Worm (Caenorhabditis elegans) whole organism, L3 larva: ENCODE data around the gene T25B2.2.
A peak's percentile ranks its signal among the peaks of the same experiment; 100 is the strongest.

Source experiments
- R02D3.7 ChIP-seq: fragments of 150-350 bp; optimal IDR thresholded peaks from 2 replicates; lab custom pipeline; 2014; ENCODE audit warnings: missing biosample characterization, missing genetic modification characterization
- ZK546.5 ChIP-seq: sonication (generic microtip); optimal IDR thresholded peaks from 2 replicates; lab custom pipeline; 2017; ENCODE audit warnings: missing biosample characterization, missing genetic modification characterization
- aly-2 ChIP-seq: fragments of 150-350 bp; optimal IDR thresholded peaks from 2 replicates; lab custom pipeline; 2014; ENCODE audit warnings: missing biosample characterization, missing genetic modification characterization
- ceh-28 ChIP-seq: fragments of 150-350 bp; optimal IDR thresholded peaks from 2 replicates; lab custom pipeline; 2014; ENCODE audit warnings: missing biosample characterization, missing genetic modification reagents, missing genetic modification characterization
- ceh-9 ChIP-seq: sonication (generic microtip); optimal IDR thresholded peaks from 2 replicates; lab custom pipeline; 2018; ENCODE audit warnings: missing biosample characterization, missing genetic modification characterization
- daf-12 ChIP-seq: fragments of 150-350 bp; optimal IDR thresholded peaks from 2 replicates; lab custom pipeline; 2014; ENCODE audit warnings: missing biosample characterization, missing genetic modification reagents, missing genetic modification characterization
- egl-27 ChIP-seq: sonication (generic microtip); optimal IDR thresholded peaks from 4 replicates; lab custom pipeline; 2017; ENCODE audit warnings: missing biosample characterization, missing genetic modification reagents, missing genetic modification characterization
- egl-5 ChIP-seq: fragments of 150-350 bp; optimal IDR thresholded peaks from 2 replicates; lab custom pipeline; 2017; ENCODE audit warnings: missing biosample characterization, missing genetic modification reagents, missing genetic modification characterization, inconsistent platforms
- elt-1 ChIP-seq: fragments of 150-350 bp; optimal IDR thresholded peaks from 2 replicates; lab custom pipeline; 2014; ENCODE audit warnings: missing biosample characterization, missing genetic modification characterization
- elt-2 ChIP-seq: sonication (generic microtip); optimal IDR thresholded peaks from 2 replicates; lab custom pipeline; 2016; ENCODE audit warnings: missing genetic modification reagents, mild to moderate bottlenecking, missing genetic modification characterization, missing compliant biosample characterization
- elt-3 ChIP-seq, 3 experiments: fragments of 150-350 bp in 1 of 3; sonication (generic microtip) in 2 of 3; optimal IDR thresholded peaks; 2 replicates in 2 of 3; 4 replicates in 1 of 3; lab custom pipeline; 2014 to 2017; ENCODE audit warnings: missing biosample characterization in 3 of 3, missing genetic modification characterization in 3 of 3
- fkh-2 ChIP-seq: fragments of 150-350 bp; optimal IDR thresholded peaks from 2 replicates; lab custom pipeline; 2014; ENCODE audit warnings: missing biosample characterization, missing genetic modification reagents, missing genetic modification characterization
- fos-1 ChIP-seq: fragments of 150-350 bp; optimal IDR thresholded peaks from 2 replicates; lab custom pipeline; 2014; ENCODE audit warnings: missing biosample characterization, missing genetic modification characterization
- hmg-11 ChIP-seq: sonication (generic microtip); optimal IDR thresholded peaks from 2 replicates; lab custom pipeline; 2016; ENCODE audit warnings: missing genetic modification characterization, missing compliant biosample characterization
- lin-15B ChIP-seq: fragments of 150-350 bp; optimal IDR thresholded peaks from 2 replicates; lab custom pipeline; 2014; ENCODE audit warnings: missing biosample characterization, missing genetic modification characterization
- lin-39 ChIP-seq: fragments of 150-350 bp; optimal IDR thresholded peaks from 2 replicates; lab custom pipeline; 2018; ENCODE audit warnings: missing biosample characterization, missing genetic modification reagents, missing genetic modification characterization
- lsy-12 ChIP-seq: sonication (generic microtip); optimal IDR thresholded peaks from 2 replicates; lab custom pipeline; 2016; ENCODE audit warnings: mild to moderate bottlenecking, missing genetic modification characterization, missing compliant biosample characterization
- mdl-1 ChIP-seq: fragments of 150-350 bp; optimal IDR thresholded peaks from 2 replicates; lab custom pipeline; 2014; ENCODE audit warnings: missing biosample characterization, missing genetic modification characterization
- mml-1 ChIP-seq: fragments of 150-350 bp; sonication (generic microtip); optimal IDR thresholded peaks from 3 replicates; lab custom pipeline; 2014; ENCODE audit warnings: missing biosample characterization, missing genetic modification characterization
- nfya-1 ChIP-seq: sonication (generic microtip); optimal IDR thresholded peaks from 2 replicates; lab custom pipeline; 2017; ENCODE audit warnings: missing genetic modification characterization, mild to moderate bottlenecking, missing compliant biosample characterization, antibody characterized with exemption, moderate library complexity; ENCODE audit not compliant: insufficient read depth
- nhr-12 ChIP-seq: fragments of 150-350 bp; optimal IDR thresholded peaks from 2 replicates; lab custom pipeline; 2014; ENCODE audit warnings: missing biosample characterization, missing genetic modification characterization
- nhr-23 ChIP-seq: fragments of 150-350 bp; optimal IDR thresholded peaks from 2 replicates; lab custom pipeline; 2014; ENCODE audit warnings: missing biosample characterization, missing genetic modification reagents, missing genetic modification characterization
- nhr-237 ChIP-seq: fragments of 150-350 bp; optimal IDR thresholded peaks from 2 replicates; lab custom pipeline; 2014; ENCODE audit warnings: missing biosample characterization, missing genetic modification characterization
- nhr-28 ChIP-seq: fragments of 150-350 bp; optimal IDR thresholded peaks from 2 replicates; lab custom pipeline; 2014; ENCODE audit warnings: missing biosample characterization, missing genetic modification characterization
- nhr-43 ChIP-seq: sonication (generic microtip); optimal IDR thresholded peaks from 2 replicates; lab custom pipeline; 2016; ENCODE audit warnings: mild to moderate bottlenecking, missing genetic modification characterization, missing compliant biosample characterization; ENCODE audit not compliant: poor library complexity, severe bottlenecking
- nhr-76 ChIP-seq: fragments of 150-350 bp; sonication (generic microtip); optimal IDR thresholded peaks from 5 replicates; lab custom pipeline; 2014; ENCODE audit warnings: missing biosample characterization, missing genetic modification characterization
- nhr-77 ChIP-seq: fragments of 150-350 bp; optimal IDR thresholded peaks from 2 replicates; lab custom pipeline; 2014; ENCODE audit warnings: missing biosample characterization, missing genetic modification characterization
- pha-4 ChIP-seq: fragments of 150-350 bp; optimal IDR thresholded peaks from 2 replicates; lab custom pipeline; 2014; ENCODE audit warnings: missing biosample characterization, missing genetic modification reagents, missing genetic modification characterization
- pqm-1 ChIP-seq: fragments of 150-350 bp; optimal IDR thresholded peaks from 2 replicates; lab custom pipeline; 2017; ENCODE audit warnings: missing biosample characterization, missing genetic modification characterization, inconsistent platforms
- sea-2 ChIP-seq: fragments of 150-350 bp; sonication (generic microtip); optimal IDR thresholded peaks from 4 replicates; lab custom pipeline; 2014; ENCODE audit warnings: missing biosample characterization, missing genetic modification reagents, missing genetic modification characterization
- skn-1 ChIP-seq: fragments of 150-350 bp; optimal IDR thresholded peaks from 2 replicates; lab custom pipeline; 2014; ENCODE audit warnings: missing biosample characterization, missing genetic modification characterization
- unc-39 ChIP-seq: sonication (generic microtip); optimal IDR thresholded peaks from 4 replicates; lab custom pipeline; 2017; ENCODE audit warnings: missing biosample characterization, missing genetic modification characterization
- unc-62 ChIP-seq: fragments of 150-350 bp; sonication (generic microtip); optimal IDR thresholded peaks from 4 replicates; lab custom pipeline; 2014; ENCODE audit warnings: missing biosample characterization, missing genetic modification reagents, missing genetic modification characterization
- ztf-11 ChIP-seq: fragments of 150-350 bp; optimal IDR thresholded peaks from 2 replicates; lab custom pipeline; 2014; ENCODE audit warnings: missing biosample characterization, missing genetic modification characterization
- ztf-4 ChIP-seq: fragments of 150-350 bp; optimal IDR thresholded peaks from 2 replicates; lab custom pipeline; 2014; ENCODE audit warnings: missing biosample characterization, missing genetic modification characterization

The T25B2.2 gene

DNA sequence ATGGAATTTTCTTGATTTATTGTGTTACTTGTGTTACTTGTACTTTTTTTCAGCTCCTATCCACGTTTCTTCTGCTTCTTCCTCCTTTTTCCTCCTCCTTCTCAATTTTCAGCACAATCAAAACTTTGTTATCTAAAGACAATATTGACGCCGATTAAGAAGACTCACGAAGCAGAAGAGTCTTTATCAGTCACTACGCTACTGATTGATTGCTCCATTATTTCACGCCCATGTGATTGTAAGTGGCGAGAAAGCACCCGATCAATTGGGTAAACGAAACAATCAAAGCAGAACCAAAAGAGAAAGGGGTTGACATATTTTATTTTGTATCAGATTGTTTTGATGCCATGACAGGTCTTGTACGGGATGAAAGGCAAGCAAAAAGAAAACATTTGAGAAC, at the start of gene T25B2.2:
T25B2.2 (plus strand) TSS at position 392 of the 400 bp plus-strand sequence.
- TF ChIP-seq pqm-1 (tag; lab: Kevin White, UChicago): peak; percentile 42
- TF ChIP-seq egl-27: no peak
- TF ChIP-seq elt-2 (tag; lab: Kevin White, UChicago): peak; percentile 86
- TF ChIP-seq lin-15B (tag; lab: Kevin White, UChicago): no peak
- TF ChIP-seq, all 47 proteins: peak for 2

DNA sequence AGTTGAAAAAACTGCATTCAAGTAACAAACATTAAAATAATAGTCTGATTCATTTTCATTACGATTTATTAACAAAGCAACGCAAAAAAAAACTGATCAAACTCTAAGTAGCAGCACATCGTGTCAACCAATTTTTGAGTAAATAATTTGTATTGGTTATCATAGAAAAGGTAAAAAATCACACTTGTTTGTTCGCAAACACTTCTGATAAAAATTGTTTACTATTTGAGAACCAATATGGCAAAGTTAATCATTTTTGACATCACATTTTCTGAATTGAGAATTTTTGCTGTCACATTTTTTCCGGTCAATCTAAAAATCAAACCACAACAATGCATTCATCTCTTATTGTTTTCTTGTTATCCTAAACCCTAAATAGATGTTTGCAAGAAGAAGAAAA, 48.2 kb upstream of the T25B2.2 start:
- TF ChIP-seq pha-4: peak; percentile 89
- peak; percentile 27 for TF ChIP-seq elt-2 (tag; lab: Kevin White, UChicago)
- no peak for TF ChIP-seq ceh-9 (tag; lab: Kevin White, UChicago)
- no peak for TF ChIP-seq R02D3.7 (tag; lab: Kevin White, UChicago)
- peak; percentile 15 for TF ChIP-seq pqm-1 (tag; lab: Kevin White, UChicago)

DNA sequence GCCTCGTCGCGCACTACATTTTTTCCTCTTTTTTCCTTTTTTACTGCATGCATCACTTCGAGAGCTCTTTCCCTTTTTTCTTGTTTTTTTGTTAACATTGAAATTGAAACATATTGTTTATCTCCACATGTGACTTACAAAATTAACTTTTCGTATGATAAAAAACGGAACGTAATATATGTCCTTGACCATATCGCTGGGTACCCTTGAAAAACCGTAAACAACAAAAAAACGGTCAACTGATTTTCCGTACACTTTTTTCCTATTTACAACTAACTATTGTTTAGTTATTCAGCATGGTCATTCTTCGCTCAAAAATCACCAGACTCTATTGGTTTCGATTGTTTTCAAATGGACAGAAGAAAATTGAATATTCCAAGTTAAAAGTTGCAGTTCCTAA, 47.4 kb upstream of the T25B2.2 start, which contains the start of gene nnt-1:
nnt-1 (plus strand) TSS at position 286 of the 400 bp plus-strand sequence.
- TF ChIP-seq elt-1 (tag; lab: Kevin White, UChicago) (no peak), pha-4 (peak; percentile 37)

DNA sequence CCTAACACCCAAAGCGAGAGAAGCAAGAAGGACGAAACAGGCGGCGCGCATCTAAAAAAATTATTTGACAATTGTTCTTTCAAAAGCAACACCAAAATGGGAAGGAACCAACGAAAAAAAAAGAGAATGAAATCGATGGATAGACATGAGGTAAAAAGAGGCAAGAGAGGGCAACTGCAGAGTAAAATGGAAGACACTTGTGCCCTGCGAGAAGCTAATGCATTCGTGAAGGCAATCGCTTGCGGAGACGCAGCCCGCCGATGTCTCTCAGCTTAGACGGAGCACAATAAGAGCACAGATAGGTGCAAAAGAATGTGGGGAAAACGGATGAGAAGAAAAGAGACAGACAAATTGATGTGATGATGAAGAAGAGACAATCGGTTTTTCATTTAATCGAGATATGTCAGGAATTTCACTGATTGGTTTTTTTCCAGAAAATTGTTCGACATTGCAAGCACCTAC, 41.2 kb upstream of the T25B2.2 start, which contains the start of gene C15H9.9:
C15H9.9 (minus strand) TSS at position 51 of the 462 bp plus-strand sequence.
- no peak for TF ChIP-seq pha-4
- peak; percentile 48 for TF ChIP-seq egl-5 (tag; lab: Kevin White, UChicago)
- TF ChIP-seq nhr-237 (tag; lab: Kevin White, UChicago): no peak
- TF ChIP-seq fos-1 (tag; lab: Kevin White, UChicago): no peak
- TF ChIP-seq elt-1 (tag; lab: Kevin White, UChicago): no peak
- TF ChIP-seq lin-15B (tag; lab: Kevin White, UChicago): no peak
- TF ChIP-seq mdl-1: no peak
- TF ChIP-seq ceh-28 (tag; lab: Kevin White, UChicago): no peak
- TF ChIP-seq ZK546.5 (tag; lab: Kevin White, UChicago): no peak
- TF ChIP-seq lsy-12 (tag; lab: Kevin White, UChicago): no peak
- TF ChIP-seq pqm-1 (tag; lab: Kevin White, UChicago): no peak
- no peak for TF ChIP-seq unc-62 (GFP tag; lab: Kevin White, UChicago)
- peak; percentile 38 for TF ChIP-seq hmg-11 (tag; lab: Kevin White, UChicago)
- TF ChIP-seq nhr-28 (tag; lab: Kevin White, UChicago): no peak
- TF ChIP-seq ztf-11 (tag; lab: Kevin White, UChicago): no peak
- no peak for TF ChIP-seq R02D3.7 (tag; lab: Kevin White, UChicago)
- TF ChIP-seq mml-1 (tag; lab: Kevin White, UChicago): no peak
- no peak for TF ChIP-seq unc-39 (tag; lab: Kevin White, UChicago)
- peak; percentile 90 for TF ChIP-seq lin-39 (tag; lab: Kevin White, UChicago)
- no peak for TF ChIP-seq nhr-76 (tag; lab: Kevin White, UChicago)
- no peak for TF ChIP-seq aly-2 (tag; lab: Kevin White, UChicago)
- TF ChIP-seq nhr-12: no peak
- no peak for TF ChIP-seq skn-1
- TF ChIP-seq ztf-4 (tag; lab: Kevin White, UChicago): no peak
- no peak for TF ChIP-seq elt-3 (tag; optimal IDR thresholded peaks at IDR 0.05; lab: Kevin White, UChicago)
- TF ChIP-seq nfya-1 (tag; lab: Kevin White, UChicago): peak; percentile 45
- no peak for TF ChIP-seq nhr-43 (tag; lab: Kevin White, UChicago)
- TF ChIP-seq nhr-23 (tag; lab: Kevin White, UChicago): no peak
- TF ChIP-seq egl-27: no peak
- no peak for TF ChIP-seq nhr-77 (tag; lab: Kevin White, UChicago)
- no peak for TF ChIP-seq fkh-2 (tag; lab: Kevin White, UChicago)
- TF ChIP-seq daf-12 (tag; lab: Kevin White, UChicago): no peak

DNA sequence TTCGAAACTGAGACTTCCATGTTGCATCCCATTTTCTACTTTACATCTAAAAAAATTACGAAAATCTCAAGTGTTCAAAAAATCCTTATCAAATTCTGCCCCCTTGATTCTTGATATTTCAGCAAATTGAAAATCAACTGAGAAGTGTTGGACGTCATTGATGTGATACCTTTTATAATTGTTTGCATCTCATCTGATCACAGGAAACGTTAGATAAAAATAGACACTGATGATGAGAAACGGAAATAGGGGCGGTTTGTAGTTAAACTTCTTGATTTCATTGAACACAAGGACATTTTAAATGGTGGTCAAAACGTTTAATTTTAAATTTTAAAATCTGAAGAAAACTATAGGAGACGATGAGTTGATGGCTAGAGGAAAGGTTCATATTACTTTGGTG, 40.7 kb upstream of the T25B2.2 start:
- TF ChIP-seq nhr-43 (tag; lab: Kevin White, UChicago) (no peak), ceh-9 (tag; lab: Kevin White, UChicago) (no peak), unc-39 (tag; lab: Kevin White, UChicago) (no peak), sea-2 (GFP tag; lab: Kevin White, UChicago) (no peak)
- TF ChIP-seq, all 47 proteins: peak for 0
